Fruit fly (Drosophila melanogaster) whole organism, embryonic: ENCODE results near the gene CG5846.

ENCODE experiments used
- B-H1 ChIP-seq: fragments of 200-800 bp; sonication (Bioruptor generic); IDR thresholded peaks from 3 replicates; pipeline ENCODE4 v1.3.6; 2022; ENCODE audit warnings: missing biosample characterization, missing genetic modification characterization
- CG10321 ChIP-seq: fragments of 200-800 bp; sonication (Bioruptor generic); IDR thresholded peaks from 2 replicates; pipeline ENCODE4 v1.3.6; 2022; ENCODE audit warnings: missing biosample characterization, missing genetic modification characterization
- CG10654 ChIP-seq: fragments of 200-800 bp; sonication (Bioruptor generic); optimal IDR thresholded peaks from 2 replicates; lab custom pipeline; 2016; ENCODE audit warnings: missing biosample characterization, missing genetic modification characterization
- CG12219 ChIP-seq: fragments of 200-800 bp; sonication (Bioruptor generic); optimal IDR thresholded peaks from 3 replicates; lab custom pipeline; 2018; ENCODE audit warnings: missing biosample characterization, mild to moderate bottlenecking, missing genetic modification characterization
- CG15269 ChIP-seq: fragments of 200-800 bp; sonication (Bioruptor generic); optimal IDR thresholded peaks from 2 replicates; lab custom pipeline; 2018; ENCODE audit warnings: missing biosample characterization, mild to moderate bottlenecking, missing genetic modification characterization, moderate library complexity
- CG17328 ChIP-seq: fragments of 200-800 bp; sonication (Bioruptor generic); IDR thresholded peaks from 2 replicates; pipeline ENCODE4 v1.3.6; 2022; ENCODE audit warnings: missing biosample characterization, missing genetic modification characterization
- CG17361 ChIP-seq: fragments of 200-800 bp; sonication (Bioruptor generic); IDR thresholded peaks from 3 replicates; pipeline ENCODE4 v1.3.6; 2022; ENCODE audit warnings: missing biosample characterization, missing genetic modification characterization
- CG2889 ChIP-seq: fragments of 200-800 bp; sonication (Bioruptor generic); IDR thresholded peaks from 3 replicates; pipeline ENCODE4 v1.3.6; 2022; ENCODE audit warnings: missing biosample characterization, missing genetic modification characterization
- CG31365 ChIP-seq: fragments of 200-800 bp; sonication (Bioruptor generic); optimal IDR thresholded peaks from 2 replicates; lab custom pipeline; 2018; ENCODE audit warnings: missing biosample characterization, mild to moderate bottlenecking, missing genetic modification characterization
- CG32532 ChIP-seq: fragments of 200-800 bp; sonication (Bioruptor generic); IDR thresholded peaks from 2 replicates; pipeline ENCODE4 v1.3.6; 2022; ENCODE audit warnings: missing biosample characterization, missing genetic modification characterization
- CG3407 ChIP-seq: fragments of 200-800 bp; sonication (Bioruptor generic); optimal IDR thresholded peaks from 2 replicates; lab custom pipeline; 2018; ENCODE audit warnings: missing biosample characterization, mild to moderate bottlenecking, missing genetic modification characterization
- CG34422 ChIP-seq: fragments of 200-800 bp; sonication (Bioruptor generic); IDR thresholded peaks from 3 replicates; pipeline ENCODE4 v1.3.6; 2022; ENCODE audit warnings: missing biosample characterization, missing genetic modification characterization
- CG3995 ChIP-seq: fragments of 200-800 bp; sonication (Bioruptor generic); optimal IDR thresholded peaks from 3 replicates; lab custom pipeline; 2016; ENCODE audit warnings: missing biosample characterization, missing genetic modification characterization
- CG4282 ChIP-seq: fragments of 200-800 bp; sonication (Bioruptor generic); optimal IDR thresholded peaks from 2 replicates; lab custom pipeline; 2016; ENCODE audit warnings: missing biosample characterization, missing genetic modification characterization
- CG4424 ChIP-seq: fragments of 200-800 bp; sonication (Bioruptor generic); optimal IDR thresholded peaks from 3 replicates; lab custom pipeline; 2016; ENCODE audit warnings: missing biosample characterization, missing genetic modification characterization
- CG7271 ChIP-seq: fragments of 200-800 bp; sonication (Bioruptor generic); optimal IDR thresholded peaks from 2 replicates; lab custom pipeline; 2018; ENCODE audit warnings: missing biosample characterization, mild to moderate bottlenecking, missing genetic modification characterization, moderate library complexity
- CG9215 ChIP-seq: fragments of 200-800 bp; sonication (Bioruptor generic); IDR thresholded peaks from 2 replicates; pipeline ENCODE4 v1.3.6; 2022; ENCODE audit warnings: missing biosample characterization, missing genetic modification characterization
- CG9609 ChIP-seq: fragments of 200-800 bp; sonication (Bioruptor generic); optimal IDR thresholded peaks from 3 replicates; lab custom pipeline; 2016; ENCODE audit warnings: missing biosample characterization, missing genetic modification characterization
- CG9817 ChIP-seq: fragments of 200-800 bp; sonication (Bioruptor generic); optimal IDR thresholded peaks from 2 replicates; lab custom pipeline; 2018; ENCODE audit warnings: missing biosample characterization, mild to moderate bottlenecking, missing genetic modification characterization, moderate library complexity
- Dfd ChIP-seq, 2 experiments: fragments of >200 bp; optimal IDR thresholded peaks; 2 replicates each; lab custom pipeline; 2017; ENCODE audit warnings: missing biosample characterization in 2 of 2, missing genetic modification characterization in 2 of 2
- Doc3 ChIP-seq: fragments of 200-800 bp; sonication (Bioruptor generic); IDR thresholded peaks from 3 replicates; pipeline ENCODE4 v1.3.6; 2022; ENCODE audit warnings: missing biosample characterization, missing genetic modification characterization; ENCODE audit not compliant: partially characterized antibody
- E2f1 ChIP-seq: fragments of 200-800 bp; sonication (Bioruptor generic); IDR thresholded peaks from 2 replicates; pipeline ENCODE4 v1.3.6; 2022; ENCODE audit warnings: missing biosample characterization, missing genetic modification characterization
- Hr78 ChIP-seq, 2 experiments: fragments of 200-800 bp in 1 of 2; fragments of >200 bp in 1 of 2; sonication (Bioruptor generic) in 1 of 2; optimal IDR thresholded peaks; 2 replicates each; lab custom pipeline; 2017 to 2019; ENCODE audit warnings: missing biosample characterization in 2 of 2, missing genetic modification characterization in 2 of 2, mild to moderate bottlenecking in 1 of 2, moderate library complexity in 1 of 2
- Lim3 ChIP-seq: fragments of 200-800 bp; sonication (Bioruptor generic); IDR thresholded peaks from 2 replicates; pipeline ENCODE4 v1.3.6; 2022; ENCODE audit warnings: missing biosample characterization, missing genetic modification characterization
- Med ChIP-seq: fragments of 200-800 bp; sonication (Bioruptor generic); peaks from one replicate; lab custom pipeline; 2016; ENCODE audit warnings: missing biosample characterization, missing genetic modification characterization, mild to moderate bottlenecking, inconsistent platforms, moderate library complexity
- NC2β ChIP-seq: fragments of 200-800 bp; sonication (Bioruptor generic); optimal IDR thresholded peaks from 2 replicates; lab custom pipeline; 2016; ENCODE audit warnings: missing biosample characterization, missing genetic modification characterization
- Poxn ChIP-seq: fragments of 200-800 bp; sonication (Bioruptor generic); IDR thresholded peaks from 2 replicates; pipeline ENCODE4 v1.3.6; 2022; ENCODE audit warnings: missing biosample characterization, missing genetic modification characterization
- TFAM ChIP-seq: fragments of 200-800 bp; sonication (Bioruptor generic); optimal IDR thresholded peaks from 2 replicates; lab custom pipeline; 2017; ENCODE audit warnings: missing biosample characterization, missing genetic modification characterization, inconsistent platforms
- amos ChIP-seq: fragments of 200-800 bp; sonication (Bioruptor generic); IDR thresholded peaks from 2 replicates; pipeline ENCODE4 v1.3.6; 2022; ENCODE audit warnings: missing biosample characterization, missing genetic modification characterization; ENCODE audit not compliant: partially characterized antibody
- ato ChIP-seq: fragments of 200-800 bp; sonication (Bioruptor generic); IDR thresholded peaks from 2 replicates; pipeline ENCODE4 v1.3.6; 2022; ENCODE audit warnings: missing biosample characterization, missing genetic modification characterization; ENCODE audit not compliant: partially characterized antibody
- chinmo ChIP-seq: fragments of 200-800 bp; sonication (Bioruptor generic); IDR thresholded peaks from 4 replicates; pipeline ENCODE4 v1.3.6; 2022; ENCODE audit warnings: missing biosample characterization, missing genetic modification characterization; ENCODE audit not compliant: partially characterized antibody
- dysf ChIP-seq: fragments of 200-800 bp; sonication (Bioruptor generic); IDR thresholded peaks from 3 replicates; pipeline ENCODE4 v1.3.6; 2022; ENCODE audit warnings: missing biosample characterization, missing genetic modification characterization
- eyg ChIP-seq: fragments of 200-800 bp; sonication (Bioruptor generic); optimal IDR thresholded peaks from 3 replicates; lab custom pipeline; 2016; ENCODE audit warnings: missing biosample characterization, missing genetic modification characterization
- hb ChIP-seq: fragments of 200-800 bp; sonication (Bioruptor generic); IDR thresholded peaks from 3 replicates; pipeline ENCODE4 v1.3.6; 2022; ENCODE audit warnings: missing biosample characterization, missing genetic modification characterization; ENCODE audit not compliant: partially characterized antibody
- ken ChIP-seq: fragments of 200-800 bp; sonication (Bioruptor generic); IDR thresholded peaks from 3 replicates; pipeline ENCODE4 v1.3.6; 2022; ENCODE audit warnings: missing biosample characterization, missing genetic modification characterization
- lbe ChIP-seq: fragments of 200-800 bp; sonication (Bioruptor generic); optimal IDR thresholded peaks from 2 replicates; lab custom pipeline; 2016; ENCODE audit warnings: missing biosample characterization, mild to moderate bottlenecking, missing genetic modification characterization
- lmd ChIP-seq: fragments of 200-800 bp; sonication (Bioruptor generic); IDR thresholded peaks from 2 replicates; pipeline ENCODE4 v1.3.6; 2022; ENCODE audit warnings: missing biosample characterization, missing genetic modification characterization
- mld ChIP-seq: fragments of 200-800 bp; sonication (Bioruptor generic); IDR thresholded peaks from 3 replicates; pipeline ENCODE4 v1.3.6; 2022; ENCODE audit warnings: missing biosample characterization, missing genetic modification characterization; ENCODE audit not compliant: partially characterized antibody
- nerfin-1 ChIP-seq: fragments of 200-800 bp; sonication (Bioruptor generic); optimal IDR thresholded peaks from 3 replicates; lab custom pipeline; 2019; ENCODE audit warnings: missing biosample characterization, mild to moderate bottlenecking, missing genetic modification characterization, moderate library complexity
- ro ChIP-seq: fragments of 200-800 bp; sonication (Bioruptor generic); IDR thresholded peaks from 2 replicates; pipeline ENCODE4 v1.3.6; 2022; ENCODE audit warnings: missing biosample characterization, missing genetic modification characterization
- scrt ChIP-seq: fragments of 200-800 bp; sonication (Bioruptor generic); optimal IDR thresholded peaks from 2 replicates; lab custom pipeline; 2018; ENCODE audit warnings: missing biosample characterization, mild to moderate bottlenecking, missing genetic modification characterization, moderate library complexity
- sens ChIP-seq: fragments of 200-800 bp; sonication (Bioruptor generic); peaks from one replicate; lab custom pipeline; 2016; ENCODE audit warnings: missing biosample characterization, missing genetic modification characterization
- sr ChIP-seq: fragments of 200-800 bp; sonication (Bioruptor generic); IDR thresholded peaks from 3 replicates; pipeline ENCODE4 v1.3.6; 2022; ENCODE audit warnings: missing biosample characterization, missing genetic modification characterization
- ssp ChIP-seq: fragments of 200-800 bp; sonication (Bioruptor generic); IDR thresholded peaks from 2 replicates; pipeline ENCODE4 v1.3.6; 2022; ENCODE audit warnings: missing biosample characterization, missing genetic modification characterization
- tin ChIP-seq: fragments of 200-800 bp; sonication (Bioruptor generic); optimal IDR thresholded peaks from 3 replicates; lab custom pipeline; 2016; ENCODE audit warnings: missing biosample characterization, missing genetic modification characterization
- tio ChIP-seq: fragments of 200-800 bp; sonication (Bioruptor generic); optimal IDR thresholded peaks from 2 replicates; lab custom pipeline; 2017; ENCODE audit warnings: missing biosample characterization, missing genetic modification characterization, inconsistent platforms

CG5846 gene

DNA sequence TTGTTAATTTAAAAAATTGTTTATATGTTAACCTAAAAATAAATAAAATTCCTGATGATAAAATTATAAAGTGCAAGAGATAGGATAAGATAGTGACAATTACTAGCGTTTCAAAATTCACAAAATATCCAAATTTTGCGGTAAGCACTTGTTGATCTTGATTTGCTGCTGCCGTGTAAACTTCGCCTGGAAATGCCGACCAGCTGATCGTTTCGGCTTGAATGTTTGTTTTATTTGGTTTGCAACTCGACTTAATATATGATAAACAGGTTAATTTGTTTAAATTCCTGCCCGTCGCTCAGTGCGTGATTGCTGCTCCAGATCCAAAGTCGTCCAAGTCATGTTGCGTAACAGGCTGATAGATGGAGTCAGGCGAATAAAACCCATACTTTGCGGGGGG lies 35.6 kb downstream of the CG5846 start, which contains the start of gene CG4592 (continued):
- no peak for TF ChIP-seq CG7271 (tag; lab: Kevin White, UChicago)
- 0 out of 2 replicates have a peak, but pooled peaks have one; percentile 32 for TF ChIP-seq CG17328 (GFP tag; lab: Robert Waterston, UW)
- no peak for TF ChIP-seq E2f1
- TF ChIP-seq CG2889 (GFP tag; lab: Robert Waterston, UW) = no peak
- TF ChIP-seq CG34422 (GFP tag; lab: Robert Waterston, UW) = peak; percentile 11; the same call in 1 of the 3 replicates
- TF ChIP-seq TFAM (GFP tag; lab: Kevin White, UChicago) = no peak
- TF ChIP-seq Med (GFP tag; lab: Kevin White, UChicago) = peak; percentile 93
- no peak for TF ChIP-seq ro (GFP tag; lab: Robert Waterston, UW)
- TF ChIP-seq CG10321 (GFP tag; lab: Robert Waterston, UW) = peak; percentile 32; the same call in 1 of the 2 replicates
- TF ChIP-seq CG17361 (GFP tag; lab: Robert Waterston, UW) = no peak; the same call in 2 of the 3 replicates
- no peak for TF ChIP-seq CG9215 (GFP tag; lab: Robert Waterston, UW)
- TF ChIP-seq Dfd (GFP tag; optimal IDR thresholded peaks at IDR 0.05; lab: Kevin White, UChicago) = no peak
- peak; percentile 14; the same call in 1 of the 2 replicates for TF ChIP-seq ssp (GFP tag; lab: Robert Waterston, UW)
- no peak for TF ChIP-seq Lim3 (GFP tag; lab: Robert Waterston, UW)
- peak; percentile 40 for TF ChIP-seq CG9817 (tag; lab: Kevin White, UChicago)
- TF ChIP-seq Poxn (GFP tag; lab: Robert Waterston, UW) = no peak
- TF ChIP-seq CG31365 (tag; lab: Kevin White, UChicago) = peak; percentile 11
- TF ChIP-seq sr = no peak
- TF ChIP-seq chinmo (GFP tag; lab: Robert Waterston, UW) = no peak
- peak; percentile 21 for TF ChIP-seq CG3407
- TF ChIP-seq hb (GFP tag; lab: Robert Waterston, UW) = no peak
- peak; percentile 66 for TF ChIP-seq CG32532 (GFP tag; lab: Robert Waterston, UW)
- peak; percentile 62 for TF ChIP-seq CG4424 (GFP tag; lab: Kevin White, UChicago)
- TF ChIP-seq CG3995 (GFP tag; lab: Kevin White, UChicago) = no peak
- no peak for TF ChIP-seq tio (GFP tag; lab: Kevin White, UChicago)
- TF ChIP-seq lmd (GFP tag; lab: Robert Waterston, UW) = peak; percentile 57; the same call in 1 of the 2 replicates
- peak; percentile 76; the same call in 2 of the 3 replicates for TF ChIP-seq ken (GFP tag; lab: Robert Waterston, UW)
- peak; percentile 25 for TF ChIP-seq NC2β (GFP tag; lab: Kevin White, UChicago)
- no peak for TF ChIP-seq nerfin-1 (tag; lab: Kevin White, UChicago)
- no peak for TF ChIP-seq scrt (GFP tag; lab: Kevin White, UChicago)
- TF ChIP-seq CG10654 = peak; percentile 0
- TF ChIP-seq Doc3 = no peak
- TF ChIP-seq mld (GFP tag; lab: Robert Waterston, UW) = no peak
- TF ChIP-seq tin = peak; percentile 57
- TF ChIP-seq CG4282 (GFP tag; lab: Kevin White, UChicago) = no peak
- peak; percentile 77 for TF ChIP-seq lbe
- TF ChIP-seq amos (GFP tag; lab: Robert Waterston, UW) = no peak
- TF ChIP-seq Hr78 (GFP tag; optimal IDR thresholded peaks at IDR 0.05; lab: Kevin White, UChicago) = no peak
- TF ChIP-seq eyg (GFP tag; lab: Kevin White, UChicago) = no peak
- TF ChIP-seq ato (GFP tag; lab: Robert Waterston, UW) = no peak
- peak; percentile 90 for TF ChIP-seq sens (GFP tag; lab: Kevin White, UChicago)
- TF ChIP-seq CG9609 (GFP tag; lab: Kevin White, UChicago) = peak; percentile 6
- TF ChIP-seq B-H1 (GFP tag; lab: Robert Waterston, UW) = peak; percentile 21; the same call in 1 of the 3 replicates
- peak; percentile 66 for TF ChIP-seq CG12219
- peak; percentile 74 for TF ChIP-seq dysf (GFP tag; lab: Robert Waterston, UW)
- TF ChIP-seq CG15269 (tag; lab: Kevin White, UChicago) = no peak
- TF ChIP-seq, all 482 proteins: peak for 209
